Fruit fly (Drosophila melanogaster): ENCODE data around the gene CG31279.

Gene CG31279

dm6 chr3R:16469501-16470263, 39.2 kb downstream of the CG31279 start, which contains the start of the genes CG42232 and CSN5 (continued):
- no peak for TF ChIP-seq CG14050 (GFP tag; IDR thresholded peaks at IDR 0.05)
- TF ChIP-seq sna (GFP tag; IDR thresholded peaks at IDR 0.05; ENCODE audit: partially characterized antibody) = no peak
- TF ChIP-seq Fer1 (GFP tag; optimal IDR thresholded peaks at IDR 0.05) = no peak
- no peak for TF ChIP-seq B-H1 (GFP tag; IDR thresholded peaks at IDR 0.05)
- peak; percentile 49 for TF ChIP-seq p53 (GFP tag; optimal IDR thresholded peaks at IDR 0.05)
- TF ChIP-seq ems (GFP tag; optimal IDR thresholded peaks at IDR 0.05) = peak; percentile 44
- TF ChIP-seq CG16815 (GFP tag; optimal IDR thresholded peaks at IDR 0.05) = peak; percentile 19
- no peak for TF ChIP-seq ranshi (GFP tag; IDR thresholded peaks at IDR 0.05)
- TF ChIP-seq HHEX (GFP tag; optimal IDR thresholded peaks at IDR 0.05) = peak; percentile 33
- peak; percentile 12 for TF ChIP-seq shn (GFP tag; optimal IDR thresholded peaks at IDR 0.05)
- no peak for TF ChIP-seq Bdp1 (GFP tag; optimal IDR thresholded peaks at IDR 0.05)
- TF ChIP-seq CG8478 (optimal IDR thresholded peaks at IDR 0.05) = no peak
- peak; percentile 47 for TF ChIP-seq Mad (GFP tag; optimal IDR thresholded peaks at IDR 0.05)
- peak; percentile 76 for TF ChIP-seq CG17829 (tag; optimal IDR thresholded peaks at IDR 0.05)
- TF ChIP-seq Rx (GFP tag; IDR thresholded peaks at IDR 0.05) = peak; percentile 30; the same call in 1 of the 2 replicates
- TF ChIP-seq BtbVII (GFP tag; optimal IDR thresholded peaks at IDR 0.05) = no peak
- no peak for TF ChIP-seq CG2889 (GFP tag; IDR thresholded peaks at IDR 0.05)
- TF ChIP-seq MTF-1 (GFP tag; optimal IDR thresholded peaks at IDR 0.05; ENCODE audit: borderline replicate concordance) = no peak
- TF ChIP-seq Sox100B (GFP tag; optimal IDR thresholded peaks at IDR 0.05) = no peak
- TF ChIP-seq CG31441 (GFP tag; IDR thresholded peaks at IDR 0.05) = no peak
- peak; percentile 28 to 45 for TF ChIP-seq chif (GFP tag; optimal IDR thresholded peaks at IDR 0.05)
- TF ChIP-seq CG10979 (tag; optimal IDR thresholded peaks at IDR 0.05) = peak; percentile 68
- no peak for TF ChIP-seq odd (GFP tag; optimal IDR thresholded peaks at IDR 0.05)
- no peak for TF ChIP-seq CG12071 (GFP tag; optimal IDR thresholded peaks at IDR 0.05)
- TF ChIP-seq Lpt (GFP tag; optimal IDR thresholded peaks at IDR 0.05) = no peak
- TF ChIP-seq CG14710 (tag; optimal IDR thresholded peaks at IDR 0.05) = peak; percentile 87
- no peak for TF ChIP-seq CG4282 (GFP tag; optimal IDR thresholded peaks at IDR 0.05)
- TF ChIP-seq CG6175 (GFP tag; IDR thresholded peaks at IDR 0.05) = no peak
- TF ChIP-seq toy (GFP tag; IDR thresholded peaks at IDR 0.05) = no peak
- TF ChIP-seq lmd (GFP tag; IDR thresholded peaks at IDR 0.05) = peak; percentile 25; the same call in 1 of the 2 replicates
- peak; percentile 99 for TF ChIP-seq nerfin-1 (tag; optimal IDR thresholded peaks at IDR 0.05)
- peak; percentile 59 for TF ChIP-seq CG6689 (GFP tag; IDR thresholded peaks at IDR 0.05)
- no peak for TF ChIP-seq CG11696 (GFP tag; IDR thresholded peaks at IDR 0.05)
- peak; percentile 57 for TF ChIP-seq CG32532 (GFP tag; IDR thresholded peaks at IDR 0.05)
- TF ChIP-seq CG6765 (GFP tag; optimal IDR thresholded peaks at IDR 0.05) = no peak
- TF ChIP-seq sisA (GFP tag; IDR thresholded peaks at IDR 0.05) = peak; percentile 51; the same call in 1 of the 2 replicates
- TF ChIP-seq Oli (tag; optimal IDR thresholded peaks at IDR 0.05) = no peak
- no peak for TF ChIP-seq Lhr (GFP tag; optimal IDR thresholded peaks at IDR 0.05)
- TF ChIP-seq ttk (GFP tag; IDR thresholded peaks at IDR 0.05) = peak; percentile 45; the same call in 1 of the 2 replicates
- TF ChIP-seq Ets97D (GFP tag; optimal IDR thresholded peaks at IDR 0.05) = peak; percentile 32
- no peak for TF ChIP-seq NK7.1 (GFP tag; optimal IDR thresholded peaks at IDR 0.05)
- no peak for TF ChIP-seq D19B (GFP tag; optimal IDR thresholded peaks at IDR 0.05)
- no peak for TF ChIP-seq CG16779 (GFP tag; IDR thresholded peaks at IDR 0.05)
- peak; percentile 25; the same call in 1 of the 2 replicates for TF ChIP-seq Bgb (GFP tag; IDR thresholded peaks at IDR 0.05; ENCODE audit: partially characterized antibody)
- peak; percentile 26 for TF ChIP-seq CG2875 (GFP tag; optimal IDR thresholded peaks at IDR 0.05)
- no peak for TF ChIP-seq CG3407 (GFP tag; optimal IDR thresholded peaks at IDR 0.05)
- TF ChIP-seq kay (GFP tag; optimal IDR thresholded peaks at IDR 0.05) = peak; percentile 10
- TF ChIP-seq chinmo (GFP tag; IDR thresholded peaks at IDR 0.05; ENCODE audit: partially characterized antibody) = no peak
- no peak for TF ChIP-seq CG2199 (GFP tag; IDR thresholded peaks at IDR 0.05)
- TF ChIP-seq CG10321 (GFP tag; IDR thresholded peaks at IDR 0.05) = no peak

Data from whole organism, embryonic.